Worm (Caenorhabditis elegans) whole organism, L2 larva: ENCODE data around the gene fbxc-31.

Experiments used
- C34F6.9 ChIP-seq: fragments of 150-350 bp; optimal IDR thresholded peaks from 2 replicates; lab custom pipeline; 2014; ENCODE audit warnings: missing biosample characterization, missing genetic modification characterization
- R02D3.7 ChIP-seq: fragments of 150-350 bp; optimal IDR thresholded peaks from 2 replicates; lab custom pipeline; 2014; ENCODE audit warnings: missing biosample characterization, missing genetic modification characterization
- Y55F3AM.14 ChIP-seq: fragments of 200-800 bp; sonication (Bioruptor generic); optimal IDR thresholded peaks from 2 replicates; lab custom pipeline; 2018; ENCODE audit warnings: mild to moderate bottlenecking, missing genetic modification characterization, missing compliant biosample characterization
- ZK546.5 ChIP-seq: sonication (generic microtip); optimal IDR thresholded peaks from 2 replicates; lab custom pipeline; 2017; ENCODE audit warnings: missing biosample characterization, missing genetic modification characterization
- alr-1 ChIP-seq: fragments of 150-350 bp; optimal IDR thresholded peaks from 2 replicates; lab custom pipeline; 2014; ENCODE audit warnings: missing biosample characterization, missing genetic modification characterization
- ama-1 ChIP-seq: fragments of 150-350 bp; optimal IDR thresholded peaks from 2 replicates; lab custom pipeline; 2018; ENCODE audit warnings: inconsistent platforms
- blmp-1 ChIP-seq: sonication (generic microtip); optimal IDR thresholded peaks from 2 replicates; lab custom pipeline; 2017; ENCODE audit warnings: missing genetic modification characterization, mild to moderate bottlenecking, missing compliant biosample characterization, antibody characterized with exemption, moderate library complexity; ENCODE audit not compliant: insufficient read depth
- ceh-16 ChIP-seq: fragments of 150-350 bp; optimal IDR thresholded peaks from 2 replicates; lab custom pipeline; 2014; ENCODE audit warnings: missing biosample characterization, missing genetic modification characterization
- ceh-82 ChIP-seq: fragments of 150-350 bp; optimal IDR thresholded peaks from 2 replicates; lab custom pipeline; 2014; ENCODE audit warnings: missing biosample characterization, missing genetic modification characterization
- crh-2 ChIP-seq: sonication (generic microtip); optimal IDR thresholded peaks from 2 replicates; lab custom pipeline; 2017; ENCODE audit warnings: missing biosample characterization, missing genetic modification characterization
- dmd-4 ChIP-seq: sonication (generic microtip); optimal IDR thresholded peaks from 2 replicates; lab custom pipeline; 2017; ENCODE audit warnings: missing biosample characterization, missing genetic modification characterization
- egl-27 ChIP-seq: sonication (generic microtip); optimal IDR thresholded peaks from 3 replicates; lab custom pipeline; 2017; ENCODE audit warnings: missing biosample characterization, missing genetic modification reagents, missing genetic modification characterization
- elt-1 ChIP-seq: fragments of 150-350 bp; optimal IDR thresholded peaks from 2 replicates; lab custom pipeline; 2014; ENCODE audit warnings: missing biosample characterization, missing genetic modification characterization
- fos-1 ChIP-seq: fragments of 150-350 bp; optimal IDR thresholded peaks from 2 replicates; lab custom pipeline; 2014; ENCODE audit warnings: missing biosample characterization, missing genetic modification characterization
- gmeb-1 ChIP-seq: fragments of 150-350 bp; optimal IDR thresholded peaks from 2 replicates; lab custom pipeline; 2014; ENCODE audit warnings: missing biosample characterization, missing genetic modification characterization
- lin-11 ChIP-seq: fragments of 150-350 bp; sonication (generic microtip); optimal IDR thresholded peaks from 2 replicates; lab custom pipeline; 2014; ENCODE audit warnings: missing biosample characterization, missing genetic modification characterization, inconsistent platforms, mixed read lengths
- lin-13 ChIP-seq: fragments of 150-350 bp; optimal IDR thresholded peaks from 2 replicates; lab custom pipeline; 2014; ENCODE audit warnings: missing biosample characterization, missing genetic modification reagents, missing genetic modification characterization
- lin-39 ChIP-seq: fragments of 150-350 bp; optimal IDR thresholded peaks from 2 replicates; lab custom pipeline; 2014; ENCODE audit warnings: missing biosample characterization, missing genetic modification reagents, missing genetic modification characterization
- lsy-2 ChIP-seq, 2 experiments: fragments of 150-350 bp in 1 of 2; sonication (generic microtip) in 1 of 2; optimal IDR thresholded peaks; 2 replicates each; lab custom pipeline; 2014 to 2017; ENCODE audit warnings: missing biosample characterization in 2 of 2, missing genetic modification characterization in 2 of 2
- mab-5 ChIP-seq: fragments of 150-350 bp; optimal IDR thresholded peaks from 2 replicates; lab custom pipeline; 2014; ENCODE audit warnings: missing biosample characterization, missing genetic modification characterization
- mbf-1 ChIP-seq: sonication (generic microtip); optimal IDR thresholded peaks from 2 replicates; lab custom pipeline; 2017; ENCODE audit warnings: missing biosample characterization, missing genetic modification characterization
- nhr-10 ChIP-seq: sonication (generic microtip); optimal IDR thresholded peaks from 2 replicates; lab custom pipeline; 2017; ENCODE audit warnings: missing biosample characterization, missing genetic modification characterization
- nhr-12 ChIP-seq: fragments of 150-350 bp; optimal IDR thresholded peaks from 2 replicates; lab custom pipeline; 2014; ENCODE audit warnings: missing biosample characterization, missing genetic modification characterization
- nhr-129 ChIP-seq: fragments of 150-350 bp; optimal IDR thresholded peaks from 2 replicates; lab custom pipeline; 2014; ENCODE audit warnings: missing biosample characterization, missing genetic modification characterization
- nhr-21 ChIP-seq: fragments of 150-350 bp; optimal IDR thresholded peaks from 2 replicates; lab custom pipeline; 2014; ENCODE audit warnings: missing biosample characterization, missing genetic modification characterization
- nhr-23 ChIP-seq: fragments of 150-350 bp; optimal IDR thresholded peaks from 2 replicates; lab custom pipeline; 2014; ENCODE audit warnings: missing biosample characterization, missing genetic modification reagents, missing genetic modification characterization
- nhr-237 ChIP-seq: fragments of 150-350 bp; optimal IDR thresholded peaks from 2 replicates; lab custom pipeline; 2014; ENCODE audit warnings: missing biosample characterization, missing genetic modification characterization
- nhr-6 ChIP-seq: fragments of 150-350 bp; optimal IDR thresholded peaks from 2 replicates; lab custom pipeline; 2014; ENCODE audit warnings: missing biosample characterization, missing genetic modification characterization
- peb-1 ChIP-seq: fragments of 150-350 bp; optimal IDR thresholded peaks from 2 replicates; lab custom pipeline; 2014; ENCODE audit warnings: missing biosample characterization, missing genetic modification characterization
- sem-4 ChIP-seq: fragments of 150-350 bp; optimal IDR thresholded peaks from 2 replicates; lab custom pipeline; 2014; ENCODE audit warnings: missing biosample characterization, missing genetic modification reagents, missing genetic modification characterization
- skn-1 ChIP-seq: sonication (generic microtip); optimal IDR thresholded peaks from 2 replicates; lab custom pipeline; 2017; ENCODE audit warnings: missing biosample characterization, missing genetic modification characterization
- sma-3 ChIP-seq: sonication (generic microtip); optimal IDR thresholded peaks from 2 replicates; lab custom pipeline; 2016; ENCODE audit warnings: missing genetic modification reagents, missing genetic modification characterization, missing compliant biosample characterization
- sma-9 ChIP-seq, 2 experiments: fragments of 150-350 bp in 1 of 2; sonication (generic microtip) in 1 of 2; optimal IDR thresholded peaks; 2 replicates each; lab custom pipeline; 2014 to 2016; ENCODE audit warnings: missing genetic modification characterization in 2 of 2, mild to moderate bottlenecking in 1 of 2, missing biosample characterization in 1 of 2, missing compliant biosample characterization in 1 of 2, missing genetic modification reagents in 1 of 2, moderate library complexity in 1 of 2
- snpc-4 ChIP-seq: fragments of 150-350 bp; optimal IDR thresholded peaks from 2 replicates; lab custom pipeline; 2014; ENCODE audit warnings: missing biosample characterization, missing genetic modification characterization
- unc-55 ChIP-seq: fragments of 150-350 bp; sonication (generic microtip); optimal IDR thresholded peaks from 3 replicates; lab custom pipeline; 2014; ENCODE audit warnings: missing biosample characterization, missing genetic modification reagents, missing genetic modification characterization
- unc-62 ChIP-seq: fragments of 150-350 bp; optimal IDR thresholded peaks from 2 replicates; lab custom pipeline; 2014; ENCODE audit warnings: missing biosample characterization, missing genetic modification reagents, missing genetic modification characterization
- zag-1 ChIP-seq: fragments of 150-350 bp; optimal IDR thresholded peaks from 2 replicates; lab custom pipeline; 2014; ENCODE audit warnings: missing biosample characterization, missing genetic modification characterization
- ztf-11 ChIP-seq: sonication (generic microtip); optimal IDR thresholded peaks from 2 replicates; lab custom pipeline; 2017; ENCODE audit warnings: missing biosample characterization, missing genetic modification characterization
- ztf-4 ChIP-seq: fragments of 150-350 bp; optimal IDR thresholded peaks from 2 replicates; lab custom pipeline; 2014; ENCODE audit warnings: missing biosample characterization, missing genetic modification characterization

The fbxc-31 gene

ce11 chrII:888024-888423 is 23.8 kb upstream of the fbxc-31 start, which contains the start of gene T07D3.4:
Gene T07D3.4 (plus strand): TSS chrII:888309.
- TF ChIP-seq peb-1 (tag; lab: Kevin White, UChicago), result no peak
- no peak for TF ChIP-seq nhr-21
- peak; percentile 37 for TF ChIP-seq sma-9 (GFP tag; optimal IDR thresholded peaks at IDR 0.05; lab: Kevin White, UChicago)
- TF ChIP-seq sma-9 (tag; optimal IDR thresholded peaks at IDR 0.05; lab: Kevin White, UChicago), result no peak
- TF ChIP-seq ama-1 (lab: Kevin White, UChicago), result no peak
- peak; percentile 61 for TF ChIP-seq fos-1 (tag; lab: Kevin White, UChicago)
- TF ChIP-seq, all 48 proteins: peak for 2

- TF ChIP-seq lin-39 (tag; lab: Kevin White, UChicago) (no peak), fos-1 (tag; lab: Kevin White, UChicago) (peak; percentile 75)
These were observed 11.0 kb upstream of the fbxc-31 start, which contains the start of gene T07D3.9 for ce11 chrII:900720-901332. Gene T07D3.9 (minus strand): TSS chrII:900913.

ce11 chrII:901632-902031 is 10.1 kb upstream of the fbxc-31 start, which contains the start of gene T07D3.2:
Gene T07D3.2 (plus strand): TSS chrII:901932.
- no peak for TF ChIP-seq skn-1
- no peak for TF ChIP-seq blmp-1
- no peak for TF ChIP-seq nhr-10 (tag; lab: Kevin White, UChicago)
- no peak for TF ChIP-seq nhr-129 (tag; lab: Kevin White, UChicago)
- TF ChIP-seq nhr-23 (tag; lab: Kevin White, UChicago), result no peak
- no peak for TF ChIP-seq fos-1 (tag; lab: Kevin White, UChicago)
- no peak for TF ChIP-seq sem-4 (tag; lab: Kevin White, UChicago)
- no peak for TF ChIP-seq ztf-11
- no peak for TF ChIP-seq nhr-6 (tag; lab: Kevin White, UChicago)
- no peak for TF ChIP-seq nhr-237 (tag; lab: Kevin White, UChicago)
- no peak for TF ChIP-seq mbf-1
- TF ChIP-seq unc-55 (GFP tag; lab: Kevin White, UChicago), result no peak
- TF ChIP-seq lin-13 (GFP tag; lab: Kevin White, UChicago), result no peak
- TF ChIP-seq elt-1 (tag; lab: Kevin White, UChicago), result no peak
- TF ChIP-seq R02D3.7 (tag; lab: Kevin White, UChicago), result no peak
- no peak for TF ChIP-seq lsy-2 (tag; optimal IDR thresholded peaks at IDR 0.05; lab: Kevin White, UChicago)
- no peak for TF ChIP-seq crh-2 (tag; lab: Kevin White, UChicago)

ce11 chrII:905335-905734 is 6.4 kb upstream of the fbxc-31 start:
- no peak for TF ChIP-seq fos-1 (tag; lab: Kevin White, UChicago)
- no peak for TF ChIP-seq alr-1 (tag; lab: Kevin White, UChicago)
- peak; percentile 75 for TF ChIP-seq snpc-4 (tag; lab: Kevin White, UChicago)

- TF ChIP-seq nhr-10 (tag; lab: Kevin White, UChicago), result no peak
- TF ChIP-seq, all 48 proteins: peak for 0
These were observed 2.2 kb upstream of the fbxc-31 start, which contains the start of the genes fbxc-24 and fbxc-27 for ce11 chrII:909554-909953. Gene fbxc-24 (minus strand): TSS chrII:909654. Gene fbxc-27 (plus strand): TSS chrII:909769.

- TF ChIP-seq Y55F3AM.14 (GFP tag; lab: Kevin White, UChicago) (no peak), egl-27 (no peak), C34F6.9 (peak; percentile 67), ceh-16 (tag; lab: Kevin White, UChicago) (no peak), lin-11 (no peak), mab-5 (no peak), sma-9 (GFP tag; optimal IDR thresholded peaks at IDR 0.05; lab: Kevin White, UChicago) (no peak), sma-9 (tag; optimal IDR thresholded peaks at IDR 0.05; lab: Kevin White, UChicago) (no peak), ZK546.5 (tag; lab: Kevin White, UChicago) (no peak), zag-1 (tag; lab: Kevin White, UChicago) (no peak), peb-1 (tag; lab: Kevin White, UChicago) (no peak), lsy-2 (tag; optimal IDR thresholded peaks at IDR 0.05; lab: Kevin White, UChicago) (no peak), fos-1 (tag; lab: Kevin White, UChicago) (peak; percentile 19), R02D3.7 (tag; lab: Kevin White, UChicago) (no peak), unc-62 (GFP tag; lab: Kevin White, UChicago) (no peak), nhr-23 (tag; lab: Kevin White, UChicago) (no peak), nhr-12 (tag; lab: Kevin White, UChicago) (no peak), unc-55 (GFP tag; lab: Kevin White, UChicago) (peak; percentile 53), alr-1 (tag; lab: Kevin White, UChicago) (no peak), sma-3 (GFP tag; lab: Kevin White, UChicago) (no peak), ztf-4 (tag; lab: Kevin White, UChicago) (no peak), gmeb-1 (peak; percentile 14), nhr-129 (tag; lab: Kevin White, UChicago) (peak; percentile 1), ceh-82 (no peak), lin-39 (tag; lab: Kevin White, UChicago) (no peak), ama-1 (lab: Kevin White, UChicago) (no peak), mbf-1 (no peak), dmd-4 (no peak)
These were observed 1.5 kb downstream of the fbxc-31 start, which contains the start of gene fbxc-33 for ce11 chrII:913222-913722. Gene fbxc-33 (plus strand): TSS chrII:913672.
